Fruit fly (Drosophila melanogaster): ENCODE measurements around the gene Vm26Aa.

DNA sequence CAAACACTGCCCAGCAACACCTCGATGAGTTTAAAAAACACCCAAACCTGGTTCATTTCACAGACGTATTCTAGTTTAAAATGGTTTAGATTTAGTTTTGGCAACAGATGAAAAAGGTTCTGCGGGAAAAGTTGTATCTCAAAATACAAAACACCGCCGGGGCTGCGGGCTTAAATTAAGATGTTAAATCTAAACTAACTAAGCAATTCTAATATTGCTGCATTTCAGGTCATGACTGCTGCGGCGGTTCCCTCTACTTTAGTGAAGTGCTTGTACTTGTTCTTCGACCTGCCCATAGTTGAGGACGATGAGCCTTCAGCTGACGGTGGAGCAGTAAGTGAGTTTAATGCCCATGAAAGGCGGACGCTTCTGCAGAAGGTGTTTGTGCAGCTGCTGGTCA, 50.0 kb downstream of the Vm26Aa start, which contains the start of gene CG14000:
- TF ChIP-seq cnc (optimal IDR thresholded peaks at IDR 0.05) (no peak), Hr96 (GFP tag; optimal IDR thresholded peaks at IDR 0.05) (no peak), CG12768 (GFP tag; optimal IDR thresholded peaks at IDR 0.05) (no peak), Crg-1 (GFP tag; optimal IDR thresholded peaks at IDR 0.05) (no peak), kay (GFP tag; ENCODE audit: borderline replicate concordance) (no peak), CG5204 (GFP tag; optimal IDR thresholded peaks at IDR 0.05) (no peak), CG7101 (tag; optimal IDR thresholded peaks at IDR 0.05) (no peak), CG1620 (GFP tag; optimal IDR thresholded peaks at IDR 0.05) (no peak), cic (GFP tag; optimal IDR thresholded peaks at IDR 0.05) (no peak), CG7045 (GFP tag; optimal IDR thresholded peaks at IDR 0.05) (no peak), Mnt (GFP tag; optimal IDR thresholded peaks at IDR 0.05) (no peak), toe (GFP tag; optimal IDR thresholded peaks at IDR 0.05) (no peak), bab1 (GFP tag; optimal IDR thresholded peaks at IDR 0.05) (no peak), pad (GFP tag; optimal IDR thresholded peaks at IDR 0.05) (no peak)

All from whole organism, adult.